Worm (Caenorhabditis elegans) whole organism, midembryonic: ENCODE measurements around the gene gex-3.

Source experiments
- T22C8.4 ChIP-seq: fragments of 200-800 bp; sonication (Bioruptor generic); IDR thresholded peaks from 2 replicates; pipeline ENCODE4 v1.3.6; 2022; ENCODE audit warnings: missing genetic modification characterization, missing compliant biosample characterization
- cog-1 ChIP-seq: sonication (generic microtip); optimal IDR thresholded peaks from 2 replicates; lab custom pipeline; 2016; ENCODE audit warnings: missing genetic modification characterization, missing compliant biosample characterization
- flt-1 ChIP-seq: fragments of 200-800 bp; sonication (Bioruptor generic); IDR thresholded peaks from 2 replicates; pipeline ENCODE4 v1.3.6; 2022; ENCODE audit warnings: missing genetic modification characterization, missing compliant biosample characterization
- klf-2 ChIP-seq: fragments of 200-800 bp; sonication (Bioruptor generic); conservative IDR thresholded peaks from 2 replicates; pipeline ENCODE4 v1.3.6; 2022; ENCODE audit warnings: missing genetic modification reagents, missing genetic modification characterization, missing compliant biosample characterization
- med-1 ChIP-seq: sonication (generic microtip); optimal IDR thresholded peaks from 2 replicates; lab custom pipeline; 2017; ENCODE audit warnings: missing genetic modification characterization, mild to moderate bottlenecking, missing compliant biosample characterization, antibody characterized with exemption, missing genetic modification reagents; ENCODE audit not compliant: insufficient read depth
- ref-1 ChIP-seq: fragments of 200-800 bp; sonication (Bioruptor generic); conservative IDR thresholded peaks from 2 replicates; pipeline ENCODE4 v1.3.6; 2022; ENCODE audit warnings: missing genetic modification reagents, missing genetic modification characterization, missing compliant biosample characterization
- tab-1 ChIP-seq: fragments of 200-800 bp; sonication (Bioruptor generic); IDR thresholded peaks from 2 replicates; pipeline ENCODE4 v1.3.6; 2022; ENCODE audit warnings: missing genetic modification characterization, missing compliant biosample characterization
- ztf-23 ChIP-seq: fragments of 200-800 bp; sonication (Bioruptor generic); IDR thresholded peaks from 2 replicates; pipeline ENCODE4 v1.3.6; 2022; ENCODE audit warnings: missing genetic modification reagents, missing genetic modification characterization, missing compliant biosample characterization
- ztf-29 ChIP-seq: fragments of 200-800 bp; sonication (Bioruptor generic); IDR thresholded peaks from 2 replicates; pipeline ENCODE4 v1.3.6; 2022; ENCODE audit warnings: missing genetic modification reagents, missing genetic modification characterization, missing compliant biosample characterization

gex-3 gene

ce11 chrIV:12403440-12403839 is 791 bp upstream of the gex-3 start:
- TF ChIP-seq tab-1 (GFP tag; lab: Robert Waterston, UW) (no peak), cog-1 (tag; lab: Kevin White, UChicago) (no peak), ref-1 (no peak), med-1 (GFP tag; lab: Kevin White, UChicago) (no peak), ztf-29 (GFP tag; lab: Robert Waterston, UW) (no peak), flt-1 (GFP tag; lab: Robert Waterston, UW) (no peak), ztf-23 (GFP tag; lab: Robert Waterston, UW) (no peak), T22C8.4 (GFP tag; lab: Robert Waterston, UW) (no peak), klf-2 (GFP tag; lab: Robert Waterston, UW) (no peak)

ce11 chrIV:12408625-12409024 is 4.4 kb downstream of the gex-3 start, which contains the start of gene dsb-1:
dsb-1 (plus strand) TSS chrIV:12408925.
- no peak for TF ChIP-seq T22C8.4 (GFP tag; lab: Robert Waterston, UW)
- TF ChIP-seq ref-1, result no peak
- TF ChIP-seq tab-1 (GFP tag; lab: Robert Waterston, UW), result no peak
- no peak for TF ChIP-seq ztf-29 (GFP tag; lab: Robert Waterston, UW)
- no peak for TF ChIP-seq ztf-23 (GFP tag; lab: Robert Waterston, UW)
- TF ChIP-seq med-1 (GFP tag; lab: Kevin White, UChicago), result no peak
- TF ChIP-seq flt-1 (GFP tag; lab: Robert Waterston, UW), result no peak
- no peak for TF ChIP-seq klf-2 (GFP tag; lab: Robert Waterston, UW)
- TF ChIP-seq cog-1 (tag; lab: Kevin White, UChicago), result no peak

ce11 chrIV:12410167-12410566 is 5.9 kb downstream of the gex-3 start, which contains the start of gene acl-13:
acl-13 (plus strand) TSS chrIV:12410467.
- TF ChIP-seq tab-1 (GFP tag; lab: Robert Waterston, UW) (no peak), ztf-23 (GFP tag; lab: Robert Waterston, UW) (no peak), med-1 (GFP tag; lab: Kevin White, UChicago) (no peak), flt-1 (GFP tag; lab: Robert Waterston, UW) (no peak), ref-1 (no peak), ztf-29 (GFP tag; lab: Robert Waterston, UW) (no peak), T22C8.4 (GFP tag; lab: Robert Waterston, UW) (no peak), klf-2 (GFP tag; lab: Robert Waterston, UW) (no peak)

- TF ChIP-seq med-1 (GFP tag; lab: Kevin White, UChicago) (no peak), T22C8.4 (GFP tag; lab: Robert Waterston, UW) (no peak), ztf-23 (GFP tag; lab: Robert Waterston, UW) (no peak), tab-1 (GFP tag; lab: Robert Waterston, UW) (no peak), ztf-29 (GFP tag; lab: Robert Waterston, UW) (no peak), klf-2 (GFP tag; lab: Robert Waterston, UW) (no peak), flt-1 (GFP tag; lab: Robert Waterston, UW) (no peak), ref-1 (no peak)
Observed at ce11 chrIV:12414601-12415000, 10.4 kb downstream of the gex-3 start.

ce11 chrIV:12416629-12417404 is 12.6 kb downstream of the gex-3 start:
- peak; percentile 66 for TF ChIP-seq flt-1 (GFP tag; lab: Robert Waterston, UW)
- peak; percentile 52; the same call in 1 of the 2 replicates for TF ChIP-seq tab-1 (GFP tag; lab: Robert Waterston, UW)
- peak; percentile 23 for TF ChIP-seq med-1 (GFP tag; lab: Kevin White, UChicago)
- TF ChIP-seq klf-2 (GFP tag; lab: Robert Waterston, UW), result no peak
- TF ChIP-seq ztf-29 (GFP tag; lab: Robert Waterston, UW), result no peak
- no peak for TF ChIP-seq cog-1 (tag; lab: Kevin White, UChicago)
- 0 out of 2 replicates have a peak, but pooled peaks have one; percentile 38 for TF ChIP-seq ztf-23 (GFP tag; lab: Robert Waterston, UW)
- 0 out of 2 replicates have a peak, but pooled peaks have one; percentile 5 for TF ChIP-seq ref-1
- peak; percentile 53; the same call in 1 of the 2 replicates for TF ChIP-seq T22C8.4 (GFP tag; lab: Robert Waterston, UW)

- TF ChIP-seq T22C8.4 (GFP tag; lab: Robert Waterston, UW) (no peak), ztf-23 (GFP tag; lab: Robert Waterston, UW) (no peak), cog-1 (tag; lab: Kevin White, UChicago) (no peak), tab-1 (GFP tag; lab: Robert Waterston, UW) (peak; percentile 76; the same call in 1 of the 2 replicates), flt-1 (GFP tag; lab: Robert Waterston, UW) (peak; percentile 70), med-1 (GFP tag; lab: Kevin White, UChicago) (no peak), ztf-29 (GFP tag; lab: Robert Waterston, UW) (no peak), klf-2 (GFP tag; lab: Robert Waterston, UW) (no peak)
Observed at ce11 chrIV:12417536-12418195, 13.4 kb downstream of the gex-3 start, which contains the start of gene F08G5.3. F08G5.3 (minus strand) TSS chrIV:12417586.

ce11 chrIV:12419291-12419690 is 15.1 kb downstream of the gex-3 start:
- no peak for TF ChIP-seq ztf-23 (GFP tag; lab: Robert Waterston, UW)
- TF ChIP-seq med-1 (GFP tag; lab: Kevin White, UChicago), result no peak
- no peak for TF ChIP-seq T22C8.4 (GFP tag; lab: Robert Waterston, UW)
- TF ChIP-seq ztf-29 (GFP tag; lab: Robert Waterston, UW), result no peak
- no peak for TF ChIP-seq ref-1
- TF ChIP-seq flt-1 (GFP tag; lab: Robert Waterston, UW), result no peak
- TF ChIP-seq tab-1 (GFP tag; lab: Robert Waterston, UW), result no peak
- TF ChIP-seq klf-2 (GFP tag; lab: Robert Waterston, UW), result no peak
- TF ChIP-seq cog-1 (tag; lab: Kevin White, UChicago), result no peak

ce11 chrIV:12420455-12420854 is 16.2 kb downstream of the gex-3 start, which contains the start of gene ugt-65:
ugt-65 (plus strand) TSS chrIV:12420683.
- TF ChIP-seq tab-1 (GFP tag; lab: Robert Waterston, UW), result no peak
- TF ChIP-seq cog-1 (tag; lab: Kevin White, UChicago), result no peak
- no peak for TF ChIP-seq T22C8.4 (GFP tag; lab: Robert Waterston, UW)
- no peak for TF ChIP-seq ztf-23 (GFP tag; lab: Robert Waterston, UW)
- TF ChIP-seq ref-1, result no peak
- TF ChIP-seq klf-2 (GFP tag; lab: Robert Waterston, UW), result no peak
- no peak for TF ChIP-seq flt-1 (GFP tag; lab: Robert Waterston, UW)
